Worm (Caenorhabditis elegans): ENCODE data around the gene ptr-24.

Gene ptr-24

ce11 chrX:13360632-13361031 is 22.8 kb downstream of the ptr-24 start (continued):
- peak in 1 of 2 experiments; percentile 30 for TF ChIP-seq lsy-2 (tag; optimal IDR thresholded peaks at IDR 0.05)
- TF ChIP-seq lin-29 (GFP tag; IDR thresholded peaks at IDR 0.05): no peak
- no peak for TF ChIP-seq ceh-28 (tag; optimal IDR thresholded peaks at IDR 0.05)
- peak; percentile 4 for TF ChIP-seq mes-2 (tag; optimal IDR thresholded peaks at IDR 0.05; ENCODE audit: poor library complexity, severe bottlenecking)
- no peak for TF ChIP-seq dmd-8 (GFP tag; IDR thresholded peaks at IDR 0.05)
- no peak for TF ChIP-seq ceh-32 (tag; optimal IDR thresholded peaks at IDR 0.05; ENCODE audit: poor library complexity)
- TF ChIP-seq gei-8 (GFP tag; optimal IDR thresholded peaks at IDR 0.05): no peak
- no peak for TF ChIP-seq ceh-82 (tag; optimal IDR thresholded peaks at IDR 0.05)
- TF ChIP-seq nhr-6 (tag; optimal IDR thresholded peaks at IDR 0.05): no peak
- TF ChIP-seq lin-39 (tag; optimal IDR thresholded peaks at IDR 0.05): no peak
- TF ChIP-seq R02D3.7 (tag; optimal IDR thresholded peaks at IDR 0.05): no peak
- no peak for TF ChIP-seq nhr-237 (tag; optimal IDR thresholded peaks at IDR 0.05)
- TF ChIP-seq cey-2 (tag; optimal IDR thresholded peaks at IDR 0.05; ENCODE audit: borderline replicate concordance, insufficient read depth): no peak
- TF ChIP-seq spr-3 (GFP tag; optimal IDR thresholded peaks at IDR 0.05): no peak
- no peak for TF ChIP-seq lin-15B (tag; optimal IDR thresholded peaks at IDR 0.05)
- TF ChIP-seq ceh-62 (tag; optimal IDR thresholded peaks at IDR 0.05): no peak
- TF ChIP-seq nhr-41 (GFP tag; IDR thresholded peaks at IDR 0.05): no peak
- no peak for TF ChIP-seq pha-4 (GFP tag; IDR thresholded peaks at IDR 0.05)
- no peak for TF ChIP-seq pha-4 (tag; optimal IDR thresholded peaks at IDR 0.05)
- no peak for TF ChIP-seq jun-1 (tag; optimal IDR thresholded peaks at IDR 0.05)
- TF ChIP-seq mxl-2 (GFP tag; conservative IDR thresholded peaks at IDR 0.05): 0 out of 2 replicates have a peak, but pooled peaks have one; percentile 10
- TF ChIP-seq F10B5.3 (tag; optimal IDR thresholded peaks at IDR 0.05): no peak
- no peak for TF ChIP-seq Y105C5A.15 (GFP tag; IDR thresholded peaks at IDR 0.05)
- TF ChIP-seq ceh-44 (GFP tag; IDR thresholded peaks at IDR 0.05): no peak
- no peak for TF ChIP-seq ztf-11 (tag; optimal IDR thresholded peaks at IDR 0.05)
- TF ChIP-seq daf-16 (GFP tag; optimal IDR thresholded peaks at IDR 0.05): no peak
- TF ChIP-seq daf-16 (tag; optimal IDR thresholded peaks at IDR 0.05): peak; percentile 65
- TF ChIP-seq zfp-2 (tag; optimal IDR thresholded peaks at IDR 0.05): no peak
- no peak for TF ChIP-seq F44E2.7 (GFP tag; IDR thresholded peaks at IDR 0.05)
- no peak for TF ChIP-seq madf-5 (GFP tag; IDR thresholded peaks at IDR 0.05)
- no peak for TF ChIP-seq mdt-29 (GFP tag; IDR thresholded peaks at IDR 0.05)
- no peak for TF ChIP-seq T26A8.4 (GFP tag; IDR thresholded peaks at IDR 0.05)
- no peak for TF ChIP-seq ces-1 (GFP tag; optimal IDR thresholded peaks at IDR 0.05)
- no peak for TF ChIP-seq ctbp-1 (GFP tag; IDR thresholded peaks at IDR 0.05)
- no peak for TF ChIP-seq attf-4 (tag; optimal IDR thresholded peaks at IDR 0.05)
- TF ChIP-seq F49E8.2 (tag; optimal IDR thresholded peaks at IDR 0.05; ENCODE audit: borderline replicate concordance): no peak
- TF ChIP-seq rbr-2 (tag; optimal IDR thresholded peaks at IDR 0.05): no peak
- peak; percentile 83 for TF ChIP-seq hlh-11 (tag; optimal IDR thresholded peaks at IDR 0.05)
- peak in 1 of 2 experiments; percentile 89 for TF ChIP-seq unc-62 (GFP tag; optimal IDR thresholded peaks at IDR 0.05 in 1 of 2)
- TF ChIP-seq unc-62 (tag; optimal IDR thresholded peaks at IDR 0.05): no peak
- no peak for TF ChIP-seq aly-2 (tag; optimal IDR thresholded peaks at IDR 0.05)
- peak; percentile 80 for TF ChIP-seq mxl-3 (GFP tag; optimal IDR thresholded peaks at IDR 0.05)
- TF ChIP-seq zip-2 (tag; optimal IDR thresholded peaks at IDR 0.05): no peak
- TF ChIP-seq egl-27 (tag; optimal IDR thresholded peaks at IDR 0.05): no peak
- TF ChIP-seq D1046.2 (GFP tag; IDR thresholded peaks at IDR 0.05): no peak
- no peak for TF ChIP-seq egl-43 (GFP tag; IDR thresholded peaks at IDR 0.05)
- TF ChIP-seq nhr-48 (tag; optimal IDR thresholded peaks at IDR 0.05): peak; percentile 85
- TF ChIP-seq pqm-1 (tag; optimal IDR thresholded peaks at IDR 0.05): peak; percentile 55
- no peak for TF ChIP-seq daf-12 (tag; optimal IDR thresholded peaks at IDR 0.05)
- TF ChIP-seq nhr-102 (tag; optimal IDR thresholded peaks at IDR 0.05): peak; percentile 46
- TF ChIP-seq duxl-1 (tag; optimal IDR thresholded peaks at IDR 0.05; ENCODE audit: poor library complexity): no peak
- TF ChIP-seq ceh-20 (GFP tag; IDR thresholded peaks at IDR 0.05): no peak
- no peak for TF ChIP-seq ZK337.2 (GFP tag; IDR thresholded peaks at IDR 0.05)
